Worm (Caenorhabditis elegans) whole organism, L2 larva: Measurements from ENCODE around the gene ani-2.

Experiments used
- ZK546.5 ChIP-seq: sonication (generic microtip); optimal IDR thresholded peaks from 2 replicates; lab custom pipeline; 2017; ENCODE audit warnings: missing biosample characterization, missing genetic modification characterization
- alr-1 ChIP-seq: fragments of 150-350 bp; optimal IDR thresholded peaks from 2 replicates; lab custom pipeline; 2014; ENCODE audit warnings: missing biosample characterization, missing genetic modification characterization
- aly-2 ChIP-seq: fragments of 150-350 bp; optimal IDR thresholded peaks from 2 replicates; lab custom pipeline; 2014; ENCODE audit warnings: missing biosample characterization, missing genetic modification characterization
- ceh-16 ChIP-seq: fragments of 150-350 bp; optimal IDR thresholded peaks from 2 replicates; lab custom pipeline; 2014; ENCODE audit warnings: missing biosample characterization, missing genetic modification characterization
- elt-1 ChIP-seq: fragments of 150-350 bp; optimal IDR thresholded peaks from 2 replicates; lab custom pipeline; 2014; ENCODE audit warnings: missing biosample characterization, missing genetic modification characterization
- elt-3 ChIP-seq: sonication (generic microtip); optimal IDR thresholded peaks from 2 replicates; lab custom pipeline; 2017; ENCODE audit warnings: missing biosample characterization, missing genetic modification characterization
- lsy-2 ChIP-seq, 2 experiments: fragments of 150-350 bp in 1 of 2; sonication (generic microtip) in 1 of 2; optimal IDR thresholded peaks; 2 replicates each; lab custom pipeline; 2014 to 2017; ENCODE audit warnings: missing biosample characterization in 2 of 2, missing genetic modification characterization in 2 of 2
- nhr-11 ChIP-seq: fragments of 150-350 bp; optimal IDR thresholded peaks from 2 replicates; lab custom pipeline; 2014; ENCODE audit warnings: missing biosample characterization, missing genetic modification characterization
- nhr-237 ChIP-seq: fragments of 150-350 bp; optimal IDR thresholded peaks from 2 replicates; lab custom pipeline; 2014; ENCODE audit warnings: missing biosample characterization, missing genetic modification characterization
- sma-3 ChIP-seq: sonication (generic microtip); optimal IDR thresholded peaks from 2 replicates; lab custom pipeline; 2016; ENCODE audit warnings: missing genetic modification reagents, missing genetic modification characterization, missing compliant biosample characterization

The ani-2 gene

ce11 chrII:6320655-6321388 lies 44.3 kb downstream of the ani-2 start, which contains the start of gene efr-3 (continued):
- TF ChIP-seq alr-1 (tag; lab: Kevin White, UChicago) = no peak
- TF ChIP-seq elt-3 (tag; lab: Kevin White, UChicago) = no peak

- TF ChIP-seq nhr-11 (tag; lab: Kevin White, UChicago) (no peak), nhr-237 (no peak), sma-3 (GFP tag; lab: Kevin White, UChicago) (no peak), aly-2 (tag; lab: Kevin White, UChicago) (no peak), ceh-16 (tag; lab: Kevin White, UChicago) (no peak), elt-1 (tag; lab: Kevin White, UChicago) (no peak)
Observed at ce11 chrII:6311888-6312287, 53.3 kb downstream of the ani-2 start.

- TF ChIP-seq ZK546.5 (tag; lab: Kevin White, UChicago) (no peak), lsy-2 (tag; optimal IDR thresholded peaks at IDR 0.05; lab: Kevin White, UChicago) (peak in 1 of 2 experiments; percentile 10)
- TF ChIP-seq, all 48 proteins: peak for 1
Observed at ce11 chrII:6311459-6311858, 53.7 kb downstream of the ani-2 start.
